Fruit fly (Drosophila melanogaster): ENCODE measurements around the gene CG13361.
A peak's percentile ranks its signal among the peaks of the same experiment; 100 is the strongest.

The CG13361 gene

dm6 chrX:755642-756332 lies 2.3 kb upstream of the CG13361 start (continued):
- peak; percentile 75 for TF ChIP-seq CG1603 (tag; optimal IDR thresholded peaks at IDR 0.05)
- no peak for TF ChIP-seq tio (GFP tag; optimal IDR thresholded peaks at IDR 0.05)
- peak; percentile 63 for TF ChIP-seq B-H2 (GFP tag; optimal IDR thresholded peaks at IDR 0.05)
- TF ChIP-seq Sry-β (GFP tag; optimal IDR thresholded peaks at IDR 0.05): no peak
- peak; percentile 62 for TF ChIP-seq CG11723 (GFP tag; optimal IDR thresholded peaks at IDR 0.05)
- peak; percentile 41 for TF ChIP-seq Abd-B (GFP tag; optimal IDR thresholded peaks at IDR 0.05)
- peak; percentile 76 for TF ChIP-seq CG17328 (GFP tag; IDR thresholded peaks at IDR 0.05)
- peak; percentile 28 for TF ChIP-seq kah (GFP tag; optimal IDR thresholded peaks at IDR 0.05)
- no peak for TF ChIP-seq crol (GFP tag; IDR thresholded peaks at IDR 0.05)
- peak; percentile 65 for TF ChIP-seq CG10321 (GFP tag; IDR thresholded peaks at IDR 0.05)
- TF ChIP-seq CG4617 (GFP tag; optimal IDR thresholded peaks at IDR 0.05; ENCODE audit: borderline replicate concordance): peak; percentile 30
- 0 out of 2 replicates have a peak, but pooled peaks have one; percentile 26 for TF ChIP-seq CG13287 (GFP tag; IDR thresholded peaks at IDR 0.05; ENCODE audit: partially characterized antibody)
- peak; percentile 78; the same call in 1 of the 2 replicates for TF ChIP-seq Adf1 (GFP tag; IDR thresholded peaks at IDR 0.05)
- peak; percentile 89 for TF ChIP-seq CG3847 (GFP tag; IDR thresholded peaks at IDR 0.05)
- TF ChIP-seq Dfd (GFP tag; optimal IDR thresholded peaks at IDR 0.05): no peak
- peak; percentile 31 for TF ChIP-seq CG3995 (GFP tag; optimal IDR thresholded peaks at IDR 0.05)
- peak; percentile 77 for TF ChIP-seq stc (GFP tag; IDR thresholded peaks at IDR 0.05)
- TF ChIP-seq Asciz (GFP tag; optimal IDR thresholded peaks at IDR 0.05): peak; percentile 50
- TF ChIP-seq sens (GFP tag): peak; percentile 94
- 0 out of 3 replicates have a peak, but pooled peaks have one; percentile 61 for TF ChIP-seq CG3726 (GFP tag; IDR thresholded peaks at IDR 0.05)
- peak; percentile 87 for TF ChIP-seq CG34422 (GFP tag; IDR thresholded peaks at IDR 0.05)
- peak; percentile 61 for TF ChIP-seq onecut (GFP tag; IDR thresholded peaks at IDR 0.05)
- peak; percentile 19 for TF ChIP-seq Lhr (GFP tag; optimal IDR thresholded peaks at IDR 0.05)
- TF ChIP-seq Scr (GFP tag; IDR thresholded peaks at IDR 0.05; ENCODE audit: partially characterized antibody): no peak
- TF ChIP-seq CG4282 (GFP tag; optimal IDR thresholded peaks at IDR 0.05): peak; percentile 81
- no peak for TF ChIP-seq usp (GFP tag; optimal IDR thresholded peaks at IDR 0.05)
- peak; percentile 53; the same call in 1 of the 2 replicates for TF ChIP-seq peb (GFP tag; IDR thresholded peaks at IDR 0.05)
- TF ChIP-seq MESR4 (GFP tag; optimal IDR thresholded peaks at IDR 0.05): peak; percentile 20
- peak; percentile 46 for TF ChIP-seq CG1602 (GFP tag; optimal IDR thresholded peaks at IDR 0.05)
- peak; percentile 70 for TF ChIP-seq Max (GFP tag; optimal IDR thresholded peaks at IDR 0.05)
- peak; percentile 72 for TF ChIP-seq CG13296 (GFP tag; optimal IDR thresholded peaks at IDR 0.05)
- TF ChIP-seq CG8281 (tag; optimal IDR thresholded peaks at IDR 0.05): no peak
- TF ChIP-seq CG34224 (GFP tag; IDR thresholded peaks at IDR 0.05; ENCODE audit: partially characterized antibody): no peak
- peak; percentile 78 for TF ChIP-seq gsb (GFP tag; IDR thresholded peaks at IDR 0.05)
- TF ChIP-seq CG11560 (tag; IDR thresholded peaks at IDR 0.05): peak; percentile 80
- peak; percentile 73; the same call in 1 of the 3 replicates for TF ChIP-seq so (GFP tag; IDR thresholded peaks at IDR 0.05)
- peak; percentile 87 for TF ChIP-seq CG15514 (GFP tag; optimal IDR thresholded peaks at IDR 0.05)
- TF ChIP-seq Atf6 (GFP tag; IDR thresholded peaks at IDR 0.05): peak; percentile 92
- TF ChIP-seq CG15696 (tag; optimal IDR thresholded peaks at IDR 0.05): peak; percentile 20
- peak; percentile 59 for TF ChIP-seq fd96Cb (tag; optimal IDR thresholded peaks at IDR 0.05)
- peak; percentile 95 for TF ChIP-seq CG13624 (GFP tag; optimal IDR thresholded peaks at IDR 0.05)
- peak; percentile 74 for TF ChIP-seq org-1 (GFP tag; optimal IDR thresholded peaks at IDR 0.05)
- no peak for TF ChIP-seq CG6791 (GFP tag; IDR thresholded peaks at IDR 0.05; ENCODE audit: partially characterized antibody)
- peak; percentile 58; the same call in 1 of the 2 replicates for TF ChIP-seq ham (GFP tag; IDR thresholded peaks at IDR 0.05)
- no peak for TF ChIP-seq hth (optimal IDR thresholded peaks at IDR 0.05)
- peak; percentile 56 for TF ChIP-seq CG12236 (GFP tag; optimal IDR thresholded peaks at IDR 0.05)
- TF ChIP-seq CG10267 (tag; optimal IDR thresholded peaks at IDR 0.05): peak; percentile 61
- TF ChIP-seq yki (optimal IDR thresholded peaks at IDR 0.05): no peak
- TF ChIP-seq zen2 (GFP tag; IDR thresholded peaks at IDR 0.05; ENCODE audit: partially characterized antibody): no peak
- TF ChIP-seq row (GFP tag; IDR thresholded peaks at IDR 0.05): peak; percentile 88

Data from whole organism, embryonic.